Worm (Caenorhabditis elegans) whole organism, L2 larva: ENCODE measurements around the gene F21D5.5.
"Not testable (repeated sequence)": the region's sequence is repeated elsewhere in the genome, so short reads cannot be mapped to it uniquely, and the experiment has no call there.

Source experiments
- C34F6.9 ChIP-seq: fragments of 150-350 bp; optimal IDR thresholded peaks from 2 replicates; lab custom pipeline; 2014; ENCODE audit warnings: missing biosample characterization, missing genetic modification characterization
- F13H6.1 ChIP-seq: sonication (generic microtip); optimal IDR thresholded peaks from 2 replicates; lab custom pipeline; 2016; ENCODE audit warnings: missing genetic modification characterization, missing compliant biosample characterization
- Y55F3AM.14 ChIP-seq: fragments of 200-800 bp; sonication (Bioruptor generic); optimal IDR thresholded peaks from 2 replicates; lab custom pipeline; 2018; ENCODE audit warnings: mild to moderate bottlenecking, missing genetic modification characterization, missing compliant biosample characterization
- ZK546.5 ChIP-seq: sonication (generic microtip); optimal IDR thresholded peaks from 2 replicates; lab custom pipeline; 2017; ENCODE audit warnings: missing biosample characterization, missing genetic modification characterization
- alr-1 ChIP-seq: fragments of 150-350 bp; optimal IDR thresholded peaks from 2 replicates; lab custom pipeline; 2014; ENCODE audit warnings: missing biosample characterization, missing genetic modification characterization
- ama-1 ChIP-seq: fragments of 150-350 bp; optimal IDR thresholded peaks from 2 replicates; lab custom pipeline; 2018; ENCODE audit warnings: inconsistent platforms
- blmp-1 ChIP-seq: sonication (generic microtip); optimal IDR thresholded peaks from 2 replicates; lab custom pipeline; 2017; ENCODE audit warnings: missing genetic modification characterization, mild to moderate bottlenecking, missing compliant biosample characterization, antibody characterized with exemption, moderate library complexity; ENCODE audit not compliant: insufficient read depth
- ceh-16 ChIP-seq: fragments of 150-350 bp; optimal IDR thresholded peaks from 2 replicates; lab custom pipeline; 2014; ENCODE audit warnings: missing biosample characterization, missing genetic modification characterization
- crh-2 ChIP-seq: sonication (generic microtip); optimal IDR thresholded peaks from 2 replicates; lab custom pipeline; 2017; ENCODE audit warnings: missing biosample characterization, missing genetic modification characterization
- egl-27 ChIP-seq: sonication (generic microtip); optimal IDR thresholded peaks from 3 replicates; lab custom pipeline; 2017; ENCODE audit warnings: missing biosample characterization, missing genetic modification reagents, missing genetic modification characterization
- fos-1 ChIP-seq: fragments of 150-350 bp; optimal IDR thresholded peaks from 2 replicates; lab custom pipeline; 2014; ENCODE audit warnings: missing biosample characterization, missing genetic modification characterization
- gmeb-1 ChIP-seq: fragments of 150-350 bp; optimal IDR thresholded peaks from 2 replicates; lab custom pipeline; 2014; ENCODE audit warnings: missing biosample characterization, missing genetic modification characterization
- lin-13 ChIP-seq: fragments of 150-350 bp; optimal IDR thresholded peaks from 2 replicates; lab custom pipeline; 2014; ENCODE audit warnings: missing biosample characterization, missing genetic modification reagents, missing genetic modification characterization
- lsy-2 ChIP-seq, 2 experiments: fragments of 150-350 bp in 1 of 2; sonication (generic microtip) in 1 of 2; optimal IDR thresholded peaks; 2 replicates each; lab custom pipeline; 2014 to 2017; ENCODE audit warnings: missing biosample characterization in 2 of 2, missing genetic modification characterization in 2 of 2
- mab-5 ChIP-seq: fragments of 150-350 bp; optimal IDR thresholded peaks from 2 replicates; lab custom pipeline; 2014; ENCODE audit warnings: missing biosample characterization, missing genetic modification characterization
- mbf-1 ChIP-seq: sonication (generic microtip); optimal IDR thresholded peaks from 2 replicates; lab custom pipeline; 2017; ENCODE audit warnings: missing biosample characterization, missing genetic modification characterization
- mdl-1 ChIP-seq, 2 experiments: fragments of 150-350 bp in 1 of 2; sonication (generic microtip) in 1 of 2; optimal IDR thresholded peaks; 2 replicates each; lab custom pipeline; 2017; ENCODE audit warnings: missing biosample characterization in 2 of 2, missing genetic modification characterization in 2 of 2
- nhr-12 ChIP-seq: fragments of 150-350 bp; optimal IDR thresholded peaks from 2 replicates; lab custom pipeline; 2014; ENCODE audit warnings: missing biosample characterization, missing genetic modification characterization
- nhr-129 ChIP-seq: fragments of 150-350 bp; optimal IDR thresholded peaks from 2 replicates; lab custom pipeline; 2014; ENCODE audit warnings: missing biosample characterization, missing genetic modification characterization
- nhr-21 ChIP-seq: fragments of 150-350 bp; optimal IDR thresholded peaks from 2 replicates; lab custom pipeline; 2014; ENCODE audit warnings: missing biosample characterization, missing genetic modification characterization
- nhr-25 ChIP-seq: fragments of 150-350 bp; sonication (generic microtip); optimal IDR thresholded peaks from 3 replicates; lab custom pipeline; 2014; ENCODE audit warnings: missing biosample characterization, missing genetic modification characterization
- nhr-6 ChIP-seq: fragments of 150-350 bp; optimal IDR thresholded peaks from 2 replicates; lab custom pipeline; 2014; ENCODE audit warnings: missing biosample characterization, missing genetic modification characterization
- peb-1 ChIP-seq: fragments of 150-350 bp; optimal IDR thresholded peaks from 2 replicates; lab custom pipeline; 2014; ENCODE audit warnings: missing biosample characterization, missing genetic modification characterization
- sem-4 ChIP-seq: fragments of 150-350 bp; optimal IDR thresholded peaks from 2 replicates; lab custom pipeline; 2014; ENCODE audit warnings: missing biosample characterization, missing genetic modification reagents, missing genetic modification characterization
- sma-3 ChIP-seq: sonication (generic microtip); optimal IDR thresholded peaks from 2 replicates; lab custom pipeline; 2016; ENCODE audit warnings: missing genetic modification reagents, missing genetic modification characterization, missing compliant biosample characterization
- sma-9 ChIP-seq, 2 experiments: fragments of 150-350 bp in 1 of 2; sonication (generic microtip) in 1 of 2; optimal IDR thresholded peaks; 2 replicates each; lab custom pipeline; 2014 to 2016; ENCODE audit warnings: missing genetic modification characterization in 2 of 2, mild to moderate bottlenecking in 1 of 2, missing biosample characterization in 1 of 2, missing compliant biosample characterization in 1 of 2, missing genetic modification reagents in 1 of 2, moderate library complexity in 1 of 2
- snpc-4 ChIP-seq: fragments of 150-350 bp; optimal IDR thresholded peaks from 2 replicates; lab custom pipeline; 2014; ENCODE audit warnings: missing biosample characterization, missing genetic modification characterization
- unc-39 ChIP-seq: fragments of 150-350 bp; optimal IDR thresholded peaks from 2 replicates; lab custom pipeline; 2014; ENCODE audit warnings: missing biosample characterization, missing genetic modification characterization
- unc-55 ChIP-seq: fragments of 150-350 bp; sonication (generic microtip); optimal IDR thresholded peaks from 3 replicates; lab custom pipeline; 2014; ENCODE audit warnings: missing biosample characterization, missing genetic modification reagents, missing genetic modification characterization
- ztf-1 ChIP-seq: fragments of 200-800 bp; sonication (Bioruptor generic); conservative IDR thresholded peaks from 2 replicates; pipeline ENCODE4 v1.3.6; 2022; ENCODE audit warnings: missing genetic modification characterization, missing compliant biosample characterization
- ztf-4 ChIP-seq: fragments of 150-350 bp; optimal IDR thresholded peaks from 2 replicates; lab custom pipeline; 2014; ENCODE audit warnings: missing biosample characterization, missing genetic modification characterization

Gene F21D5.5

ce11 chrIV:8739294-8739693, at the start of gene F21D5.5:
F21D5.5 (minus strand) TSS chrIV:8739394.
- no peak for TF ChIP-seq lin-13 (GFP tag; lab: Kevin White, UChicago)
- no peak for TF ChIP-seq sma-3 (GFP tag; lab: Kevin White, UChicago)
- no peak for TF ChIP-seq alr-1 (tag; lab: Kevin White, UChicago)
- TF ChIP-seq sem-4 (tag; lab: Kevin White, UChicago) = no peak

- not testable (repeated sequence) for TF ChIP-seq mbf-1 (tag; lab: Kevin White, UChicago); nhr-129 (tag; lab: Kevin White, UChicago); lsy-2 (tag; optimal IDR thresholded peaks at IDR 0.05; lab: Kevin White, UChicago)
Observed at ce11 chrIV:8788048-8788447, 48.9 kb upstream of the F21D5.5 start, which contains the start of gene C33D9.10. C33D9.10 (minus strand) TSS chrIV:8788148.

ce11 chrIV:8786654-8787053, 47.5 kb upstream of the F21D5.5 start, which contains the start of gene C33D9.8:
C33D9.8 (minus strand) TSS chrIV:8786752.
- peak; percentile 40 for TF ChIP-seq C34F6.9 (tag; lab: Kevin White, UChicago)
- no peak for TF ChIP-seq ama-1 (lab: Kevin White, UChicago)
- no peak for TF ChIP-seq nhr-6
- peak in 1 of 2 experiments; percentile 30 for TF ChIP-seq lsy-2 (tag; optimal IDR thresholded peaks at IDR 0.05; lab: Kevin White, UChicago)
- TF ChIP-seq nhr-12 (tag; lab: Kevin White, UChicago) = no peak
- TF ChIP-seq ztf-4 (tag; lab: Kevin White, UChicago) = no peak
- peak; percentile 60 for TF ChIP-seq unc-55
- TF ChIP-seq fos-1 (tag; lab: Kevin White, UChicago) = no peak
- no peak for TF ChIP-seq unc-39 (tag; lab: Kevin White, UChicago)
- TF ChIP-seq, all 48 proteins: peak for 3

- TF ChIP-seq unc-55 = peak; percentile 48
- no peak for TF ChIP-seq ztf-1 (GFP tag; lab: Robert Waterston, UW)
- peak; percentile 24 for TF ChIP-seq C34F6.9 (tag; lab: Kevin White, UChicago)
Observed at ce11 chrIV:8784855-8785327, 45.7 kb upstream of the F21D5.5 start, which contains the start of gene C33D9.13. C33D9.13 (minus strand) TSS chrIV:8785277.

- TF ChIP-seq ceh-16 (tag; lab: Kevin White, UChicago) = peak; percentile 41
- no peak for TF ChIP-seq mbf-1 (tag; lab: Kevin White, UChicago)
- peak; percentile 51 for TF ChIP-seq snpc-4 (tag; lab: Kevin White, UChicago)
- TF ChIP-seq unc-55 = peak; percentile 45
- TF ChIP-seq fos-1 (tag; lab: Kevin White, UChicago) = peak; percentile 90
- peak in 1 of 2 experiments; percentile 48 for TF ChIP-seq mdl-1 (tag; optimal IDR thresholded peaks at IDR 0.05; lab: Kevin White, UChicago)
- TF ChIP-seq sma-9 (GFP tag; optimal IDR thresholded peaks at IDR 0.05; lab: Kevin White, UChicago) = peak; percentile 73
- TF ChIP-seq sma-9 (tag; optimal IDR thresholded peaks at IDR 0.05; lab: Kevin White, UChicago) = no peak
- TF ChIP-seq nhr-6 = peak; percentile 46
- TF ChIP-seq unc-39 (tag; lab: Kevin White, UChicago) = no peak
- peak; percentile 52 for TF ChIP-seq blmp-1
- TF ChIP-seq nhr-21 (tag; lab: Kevin White, UChicago) = peak; percentile 68
- peak; percentile 34 for TF ChIP-seq crh-2 (tag; lab: Kevin White, UChicago)
- no peak for TF ChIP-seq ZK546.5 (tag; lab: Kevin White, UChicago)
- TF ChIP-seq ztf-4 (tag; lab: Kevin White, UChicago) = no peak
- no peak for TF ChIP-seq nhr-12 (tag; lab: Kevin White, UChicago)
- peak; percentile 74 for TF ChIP-seq peb-1 (tag; lab: Kevin White, UChicago)
- TF ChIP-seq egl-27 = peak; percentile 84
- TF ChIP-seq C34F6.9 (tag; lab: Kevin White, UChicago) = peak; percentile 88
- peak; percentile 9 for TF ChIP-seq mab-5
- peak; percentile 27 for TF ChIP-seq sem-4 (tag; lab: Kevin White, UChicago)
- TF ChIP-seq gmeb-1 (tag; lab: Kevin White, UChicago) = peak; percentile 70
- no peak for TF ChIP-seq Y55F3AM.14 (GFP tag; lab: Kevin White, UChicago)
- peak; percentile 85 for TF ChIP-seq F13H6.1 (tag; lab: Kevin White, UChicago)
- TF ChIP-seq sma-3 (GFP tag; lab: Kevin White, UChicago) = peak; percentile 57
- peak; percentile 94 for TF ChIP-seq nhr-25 (tag; lab: Kevin White, UChicago)
- TF ChIP-seq lsy-2 (tag; optimal IDR thresholded peaks at IDR 0.05; lab: Kevin White, UChicago) = peak in 1 of 2 experiments; percentile 66
- TF ChIP-seq nhr-129 (tag; lab: Kevin White, UChicago) = peak; percentile 96
Observed at ce11 chrIV:8782172-8782571, 43.0 kb upstream of the F21D5.5 start.
